Fruit fly (Drosophila melanogaster) S2 (cell line): ENCODE results near the gene sick.

Experiments used
- CG8478 ChIP-seq: fragments of >200 bp; optimal IDR thresholded peaks from 2 replicates; lab custom pipeline; 2018
- CTCF ChIP-seq, 2 experiments: fragments of >200 bp; optimal IDR thresholded peaks; 2 replicates each; lab custom pipeline; 2018

DNA sequence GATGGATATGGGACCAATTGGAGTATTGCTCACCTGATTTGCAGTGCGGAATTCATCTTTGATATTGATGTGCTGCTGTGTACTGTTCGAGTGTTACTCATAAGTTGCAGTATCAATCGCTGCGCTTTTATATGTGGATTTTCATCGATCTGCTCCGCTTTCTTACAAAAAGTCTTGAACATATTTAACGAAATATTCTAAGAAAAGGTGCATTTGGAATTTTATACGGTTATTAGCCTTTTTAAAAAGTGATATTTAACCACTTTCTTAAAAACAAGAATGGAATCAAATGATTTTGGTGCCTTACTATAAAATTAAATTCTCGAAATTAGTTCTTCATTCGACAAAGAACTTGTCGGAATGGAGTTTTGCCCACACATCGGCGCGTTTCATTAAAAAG, 117.3 kb downstream of the sick start, which contains the start of gene TotE:
- TF ChIP-seq CTCF (optimal IDR thresholded peaks at IDR 0.05; lab: Kevin White, UChicago) (no peak), CG8478 (lab: Kevin White, UChicago) (no peak)
